Fruit fly (Drosophila melanogaster) Kc167 (cell line): ENCODE data around the gene klu.

ENCODE experiments used
- Myc ChIP-seq: fragments of >200 bp; optimal IDR thresholded peaks from 2 replicates; lab custom pipeline; 2017; ENCODE audit warnings: missing external identifiers
- Sin3A ChIP-seq: fragments of >200 bp; optimal IDR thresholded peaks from 2 replicates; lab custom pipeline; 2018; ENCODE audit warnings: missing external identifiers
- h ChIP-seq: fragments of >200 bp; optimal IDR thresholded peaks from 3 replicates; lab custom pipeline; 2018; ENCODE audit warnings: missing external identifiers
- insv ChIP-seq: fragments of >200 bp; optimal IDR thresholded peaks from 3 replicates; lab custom pipeline; 2018; ENCODE audit warnings: missing external identifiers
- psq ChIP-seq: fragments of >200 bp; optimal IDR thresholded peaks from 2 replicates; lab custom pipeline; 2017; ENCODE audit warnings: missing external identifiers
- ttk ChIP-seq: sonication (Bioruptor generic); optimal IDR thresholded peaks from 2 replicates; lab custom pipeline; 2017; ENCODE audit warnings: missing external identifiers

klu gene

dm6 chr3L:11009000-11009794 lies at the start of gene klu:
TSS of gene klu (minus strand) at chr3L:11009188.
- TF ChIP-seq ttk (no peak), insv (lab: Kevin White, UChicago) (no peak), Myc (lab: Kevin White, UChicago) (no peak), psq (lab: Kevin White, UChicago) (no peak), h (lab: Kevin White, UChicago) (no peak), Sin3A (lab: Kevin White, UChicago) (no peak)

- TF ChIP-seq ttk: no peak
- no peak for TF ChIP-seq psq (lab: Kevin White, UChicago)
- TF ChIP-seq insv (lab: Kevin White, UChicago): no peak
- no peak for TF ChIP-seq h (lab: Kevin White, UChicago)
- no peak for TF ChIP-seq Sin3A (lab: Kevin White, UChicago)
- TF ChIP-seq Myc (lab: Kevin White, UChicago): no peak
Observed at dm6 chr3L:11053843-11054242, 44.9 kb upstream of the klu start, which contains the start of gene CG7888. TSS of gene CG7888 (plus strand) at chr3L:11054035.

dm6 chr3L:11052760-11053259 lies 43.8 kb upstream of the klu start:
- TF ChIP-seq Myc (lab: Kevin White, UChicago): no peak

dm6 chr3L:11051271-11051670 lies 42.3 kb upstream of the klu start, which contains the start of gene CG43693:
TSS of gene CG43693 (minus strand) at chr3L:11051371.
- TF ChIP-seq ttk (no peak), Myc (lab: Kevin White, UChicago) (no peak), psq (lab: Kevin White, UChicago) (no peak), Sin3A (lab: Kevin White, UChicago) (no peak), h (lab: Kevin White, UChicago) (no peak), insv (lab: Kevin White, UChicago) (no peak)

dm6 chr3L:11049414-11049813 lies 40.4 kb upstream of the klu start:
- no peak for TF ChIP-seq insv (lab: Kevin White, UChicago)
- TF ChIP-seq Myc (lab: Kevin White, UChicago): no peak
- no peak for TF ChIP-seq psq (lab: Kevin White, UChicago)
- TF ChIP-seq h (lab: Kevin White, UChicago): no peak
- TF ChIP-seq Sin3A (lab: Kevin White, UChicago): no peak
- no peak for TF ChIP-seq ttk

dm6 chr3L:11047877-11048276 lies 38.9 kb upstream of the klu start:
- TF ChIP-seq Sin3A (lab: Kevin White, UChicago) (no peak), h (lab: Kevin White, UChicago) (no peak), psq (lab: Kevin White, UChicago) (no peak), insv (lab: Kevin White, UChicago) (no peak), ttk (no peak), Myc (lab: Kevin White, UChicago) (no peak)

DNA sequence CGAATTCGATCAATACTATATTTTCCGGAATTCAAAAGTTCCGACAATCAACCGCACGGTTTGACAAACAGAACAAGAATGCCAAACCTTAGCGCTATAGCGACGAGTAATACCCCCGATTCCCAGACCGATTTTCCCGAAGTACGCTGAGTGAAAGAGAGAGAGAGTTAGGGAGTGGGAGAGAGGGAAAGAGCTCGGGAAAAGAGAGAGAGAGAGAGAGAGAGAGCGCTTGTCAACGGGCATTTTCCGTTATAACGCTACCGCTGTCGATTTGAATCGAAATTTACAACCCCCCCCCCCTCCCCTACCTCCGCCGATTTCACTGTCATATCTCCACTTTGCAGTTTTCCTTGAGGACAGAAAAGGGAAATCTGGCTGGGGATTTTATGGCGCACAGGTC lies 37.6 kb upstream of the klu start:
- TF ChIP-seq ttk (no peak), psq (lab: Kevin White, UChicago) (no peak), h (lab: Kevin White, UChicago) (no peak), insv (lab: Kevin White, UChicago) (no peak), Myc (lab: Kevin White, UChicago) (no peak), Sin3A (lab: Kevin White, UChicago) (no peak)

dm6 chr3L:11045009-11045408 lies 36.0 kb upstream of the klu start:
- TF ChIP-seq insv (lab: Kevin White, UChicago) (no peak), psq (lab: Kevin White, UChicago) (no peak), Myc (lab: Kevin White, UChicago) (no peak), Sin3A (lab: Kevin White, UChicago) (no peak), h (lab: Kevin White, UChicago) (no peak), ttk (no peak)

dm6 chr3L:11043650-11044049 lies 34.7 kb upstream of the klu start:
- no peak for TF ChIP-seq ttk
- TF ChIP-seq Myc (lab: Kevin White, UChicago): no peak
- no peak for TF ChIP-seq Sin3A (lab: Kevin White, UChicago)
- no peak for TF ChIP-seq h (lab: Kevin White, UChicago)
- no peak for TF ChIP-seq insv (lab: Kevin White, UChicago)
- TF ChIP-seq psq (lab: Kevin White, UChicago): no peak

dm6 chr3L:11041193-11041592 lies 32.2 kb upstream of the klu start:
- TF ChIP-seq psq (lab: Kevin White, UChicago): no peak
- no peak for TF ChIP-seq Sin3A (lab: Kevin White, UChicago)
- TF ChIP-seq Myc (lab: Kevin White, UChicago): no peak
- TF ChIP-seq ttk: no peak
- TF ChIP-seq h (lab: Kevin White, UChicago): no peak
- TF ChIP-seq insv (lab: Kevin White, UChicago): no peak

- TF ChIP-seq Myc (lab: Kevin White, UChicago) (no peak), h (lab: Kevin White, UChicago) (no peak), psq (lab: Kevin White, UChicago) (no peak)
Observed at dm6 chr3L:11035039-11035438, 26.1 kb upstream of the klu start.

DNA sequence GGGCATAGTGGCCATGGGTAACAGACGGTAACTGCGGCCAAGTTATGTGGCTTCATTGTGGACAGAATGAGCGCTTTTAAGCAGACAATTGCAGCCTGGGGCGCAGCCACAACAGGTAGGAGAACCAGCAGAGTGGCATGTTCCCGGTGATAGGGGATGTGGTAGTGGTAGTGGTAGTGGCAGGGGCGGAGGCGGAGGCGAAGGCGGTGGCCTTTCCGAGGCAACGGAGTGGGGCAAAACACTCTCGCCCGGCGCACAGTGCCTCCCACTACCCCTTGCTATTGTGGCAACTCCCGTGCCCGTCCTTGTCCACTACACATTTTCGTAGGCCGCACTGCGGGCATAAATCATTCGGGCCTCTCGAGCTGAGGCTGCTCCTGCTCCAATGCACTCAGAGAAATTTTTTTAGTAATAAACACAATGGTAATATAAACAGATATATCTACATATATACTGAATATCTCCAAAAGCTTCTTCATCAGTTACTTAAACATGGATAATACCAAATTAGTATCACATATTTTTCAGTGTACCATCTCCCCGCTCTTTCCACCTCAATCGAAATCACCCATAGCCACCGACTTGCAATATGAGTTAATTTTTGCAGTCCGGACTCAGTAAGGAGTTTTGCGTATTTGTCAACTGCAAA lies 24.5 kb upstream of the klu start:
- TF ChIP-seq Myc (lab: Kevin White, UChicago) (no peak), insv (lab: Kevin White, UChicago) (no peak), ttk (no peak), psq (lab: Kevin White, UChicago) (no peak), Sin3A (lab: Kevin White, UChicago) (no peak), h (lab: Kevin White, UChicago) (no peak)
